Fruit fly (Drosophila melanogaster): ENCODE results near the gene Tgs1.

Tgs1 gene

DNA sequence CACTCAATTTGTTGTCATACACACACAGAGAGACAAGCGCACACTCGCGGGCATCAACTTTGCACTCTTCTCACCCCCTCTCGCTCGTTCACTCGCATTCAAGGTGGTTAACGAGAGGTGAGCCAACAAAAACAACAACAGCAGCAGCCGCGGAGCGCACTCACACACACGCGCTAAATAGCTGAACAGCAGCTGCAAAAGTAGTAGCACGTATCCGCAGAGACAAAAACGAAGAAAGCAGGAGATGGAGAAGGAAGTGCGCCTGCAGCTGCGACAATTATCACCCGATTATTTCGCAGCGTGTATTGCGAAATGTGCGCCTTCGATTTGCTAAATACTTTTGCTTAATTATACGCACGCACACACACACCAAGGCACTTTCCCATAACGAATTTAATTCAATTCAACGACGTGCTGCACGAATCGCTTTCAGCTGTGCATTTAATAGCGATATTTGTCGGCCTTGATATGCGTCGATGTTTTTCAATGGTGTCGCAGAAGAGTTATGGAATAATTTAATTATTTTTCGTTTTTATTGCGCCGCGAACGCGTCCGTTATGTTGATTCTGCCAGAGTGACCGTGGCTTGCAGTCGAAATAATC lies 43.1 kb downstream of the Tgs1 start (continued):
- TF ChIP-seq CG18011 (GFP tag; optimal IDR thresholded peaks at IDR 0.05) (no peak), ash1 (GFP tag; optimal IDR thresholded peaks at IDR 0.05) (no peak), Xrp1 (GFP tag; IDR thresholded peaks at IDR 0.05) (no peak), Elba2 (GFP tag; optimal IDR thresholded peaks at IDR 0.05) (no peak), dpn (GFP tag; optimal IDR thresholded peaks at IDR 0.05) (no peak), CG16813 (GFP tag; IDR thresholded peaks at IDR 0.05; ENCODE audit: partially characterized antibody) (no peak), CG2116 (GFP tag; optimal IDR thresholded peaks at IDR 0.05) (no peak), CG15011 (GFP tag; optimal IDR thresholded peaks at IDR 0.05) (no peak), CG6813 (GFP tag; optimal IDR thresholded peaks at IDR 0.05) (no peak), gfzf (GFP tag; optimal IDR thresholded peaks at IDR 0.05) (no peak), CG6791 (GFP tag; IDR thresholded peaks at IDR 0.05; ENCODE audit: partially characterized antibody) (peak; percentile 19; the same call in 1 of the 3 replicates), B-H2 (GFP tag; optimal IDR thresholded peaks at IDR 0.05) (peak; percentile 53), CG30403 (GFP tag; optimal IDR thresholded peaks at IDR 0.05) (no peak), Ptx1 (GFP tag; IDR thresholded peaks at IDR 0.05) (0 out of 2 replicates have a peak, but pooled peaks have one; percentile 23), Dll (GFP tag; IDR thresholded peaks at IDR 0.05; ENCODE audit: partially characterized antibody) (0 out of 4 replicates have a peak, but pooled peaks have one; percentile 5), CG5245 (GFP tag; optimal IDR thresholded peaks at IDR 0.05) (no peak), rib (GFP tag; IDR thresholded peaks at IDR 0.05) (peak; percentile 84), Atf-2 (GFP tag; optimal IDR thresholded peaks at IDR 0.05) (no peak), CG7372 (GFP tag; IDR thresholded peaks at IDR 0.05) (no peak), sens-2 (GFP tag; IDR thresholded peaks at IDR 0.05) (no peak), CG4328 (GFP tag; optimal IDR thresholded peaks at IDR 0.05) (no peak), CG31365 (tag; optimal IDR thresholded peaks at IDR 0.05) (no peak), CG10565 (GFP tag; optimal IDR thresholded peaks at IDR 0.05) (no peak), chm (GFP tag; IDR thresholded peaks at IDR 0.05) (peak; percentile 24; the same call in 1 of the 2 replicates), sim (GFP tag; IDR thresholded peaks at IDR 0.05) (0 out of 2 replicates have a peak, but pooled peaks have one; percentile 50), Dad (GFP tag; optimal IDR thresholded peaks at IDR 0.05) (no peak), Xbp1 (GFP tag; optimal IDR thresholded peaks at IDR 0.05) (no peak), corto (GFP tag; optimal IDR thresholded peaks at IDR 0.05) (no peak), gt (GFP tag; IDR thresholded peaks at IDR 0.05) (no peak), CG11696 (GFP tag; IDR thresholded peaks at IDR 0.05) (peak; percentile 98), Ravus (GFP tag; IDR thresholded peaks at IDR 0.05) (no peak), CG7963 (GFP tag; IDR thresholded peaks at IDR 0.05; ENCODE audit: partially characterized antibody) (no peak), Asciz (GFP tag; optimal IDR thresholded peaks at IDR 0.05) (no peak), kay (GFP tag; optimal IDR thresholded peaks at IDR 0.05) (peak; percentile 83), Atf3 (GFP tag; optimal IDR thresholded peaks at IDR 0.05) (no peak), Hey (tag; optimal IDR thresholded peaks at IDR 0.05) (peak; percentile 7), Hr3 (GFP tag; optimal IDR thresholded peaks at IDR 0.05) (no peak), CG9215 (GFP tag; IDR thresholded peaks at IDR 0.05) (no peak), sr (GFP tag; IDR thresholded peaks at IDR 0.05) (no peak), unc-4 (GFP tag; IDR thresholded peaks at IDR 0.05; ENCODE audit: partially characterized antibody) (no peak), Camta (GFP tag; optimal IDR thresholded peaks at IDR 0.05) (no peak), CG18599 (GFP tag; optimal IDR thresholded peaks at IDR 0.05) (peak; percentile 54), unpg (GFP tag; optimal IDR thresholded peaks at IDR 0.05) (peak; percentile 3), bigmax (GFP tag; optimal IDR thresholded peaks at IDR 0.05) (no peak), CG2199 (GFP tag; IDR thresholded peaks at IDR 0.05) (peak; percentile 76; the same call in 2 of the 3 replicates), fd96Cb (tag; optimal IDR thresholded peaks at IDR 0.05) (no peak), CG8290 (GFP tag; optimal IDR thresholded peaks at IDR 0.05) (no peak), CG8290 (tag; optimal IDR thresholded peaks at IDR 0.05) (peak in 1 of 2 experiments; percentile 60), zfh1 (GFP tag; IDR thresholded peaks at IDR 0.05) (peak; percentile 22; the same call in 1 of the 3 replicates), so (GFP tag; IDR thresholded peaks at IDR 0.05) (0 out of 3 replicates have a peak, but pooled peaks have one; percentile 37)
